Worm (Caenorhabditis elegans) whole organism, L2 larva: ENCODE measurements around the gene F26A1.4.

Experiments used
- F13H6.1 ChIP-seq: sonication (generic microtip); optimal IDR thresholded peaks from 2 replicates; lab custom pipeline; 2016; ENCODE audit warnings: missing genetic modification characterization, missing compliant biosample characterization
- ama-1 ChIP-seq: fragments of 150-350 bp; optimal IDR thresholded peaks from 2 replicates; lab custom pipeline; 2018; ENCODE audit warnings: inconsistent platforms
- crh-2 ChIP-seq: sonication (generic microtip); optimal IDR thresholded peaks from 2 replicates; lab custom pipeline; 2017; ENCODE audit warnings: missing biosample characterization, missing genetic modification characterization
- egl-27 ChIP-seq: sonication (generic microtip); optimal IDR thresholded peaks from 3 replicates; lab custom pipeline; 2017; ENCODE audit warnings: missing biosample characterization, missing genetic modification reagents, missing genetic modification characterization
- lin-13 ChIP-seq: fragments of 150-350 bp; optimal IDR thresholded peaks from 2 replicates; lab custom pipeline; 2014; ENCODE audit warnings: missing biosample characterization, missing genetic modification reagents, missing genetic modification characterization
- lsy-2 ChIP-seq, 2 experiments: fragments of 150-350 bp in 1 of 2; sonication (generic microtip) in 1 of 2; optimal IDR thresholded peaks; 2 replicates each; lab custom pipeline; 2014 to 2017; ENCODE audit warnings: missing biosample characterization in 2 of 2, missing genetic modification characterization in 2 of 2
- nhr-10 ChIP-seq: sonication (generic microtip); optimal IDR thresholded peaks from 2 replicates; lab custom pipeline; 2017; ENCODE audit warnings: missing biosample characterization, missing genetic modification characterization
- nhr-11 ChIP-seq: fragments of 150-350 bp; optimal IDR thresholded peaks from 2 replicates; lab custom pipeline; 2014; ENCODE audit warnings: missing biosample characterization, missing genetic modification characterization
- nhr-23 ChIP-seq: fragments of 150-350 bp; optimal IDR thresholded peaks from 2 replicates; lab custom pipeline; 2014; ENCODE audit warnings: missing biosample characterization, missing genetic modification reagents, missing genetic modification characterization
- nhr-237 ChIP-seq: fragments of 150-350 bp; optimal IDR thresholded peaks from 2 replicates; lab custom pipeline; 2014; ENCODE audit warnings: missing biosample characterization, missing genetic modification characterization
- nhr-77 ChIP-seq: fragments of 150-350 bp; optimal IDR thresholded peaks from 2 replicates; lab custom pipeline; 2014; ENCODE audit warnings: missing biosample characterization, missing genetic modification characterization
- skn-1 ChIP-seq: sonication (generic microtip); optimal IDR thresholded peaks from 2 replicates; lab custom pipeline; 2017; ENCODE audit warnings: missing biosample characterization, missing genetic modification characterization
- unc-39 ChIP-seq: fragments of 150-350 bp; optimal IDR thresholded peaks from 2 replicates; lab custom pipeline; 2014; ENCODE audit warnings: missing biosample characterization, missing genetic modification characterization
- unc-62 ChIP-seq: fragments of 150-350 bp; optimal IDR thresholded peaks from 2 replicates; lab custom pipeline; 2014; ENCODE audit warnings: missing biosample characterization, missing genetic modification reagents, missing genetic modification characterization

DNA sequence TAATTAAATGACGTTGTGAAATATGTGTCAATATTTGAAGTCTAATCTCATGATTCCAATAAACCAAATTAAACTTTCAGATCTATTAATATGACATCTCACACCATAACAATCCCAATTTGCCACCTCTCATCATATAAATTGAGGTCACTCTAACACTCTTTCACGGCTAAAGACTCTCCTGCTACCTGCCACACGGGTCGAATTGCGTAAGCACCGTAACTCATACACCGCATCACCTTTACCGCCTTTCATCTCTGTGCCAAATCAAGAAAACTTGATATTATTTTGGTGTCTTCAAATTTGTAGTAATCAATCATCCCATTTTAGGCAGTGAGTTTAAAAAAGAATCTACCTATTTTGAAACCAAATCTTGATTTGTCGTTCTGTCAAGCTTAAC lies 11.0 kb upstream of the F26A1.4 start:
- TF ChIP-seq ama-1: no peak
- TF ChIP-seq lin-13 (GFP tag; lab: Kevin White, UChicago): no peak
- TF ChIP-seq nhr-77: no peak
- TF ChIP-seq egl-27 (tag; lab: Kevin White, UChicago): no peak
- no peak for TF ChIP-seq unc-39 (tag; lab: Kevin White, UChicago)
- no peak for TF ChIP-seq nhr-11 (tag; lab: Kevin White, UChicago)
- TF ChIP-seq nhr-23 (tag; lab: Kevin White, UChicago): no peak
- no peak for TF ChIP-seq skn-1
- TF ChIP-seq unc-62: no peak
- no peak for TF ChIP-seq lsy-2 (tag; optimal IDR thresholded peaks at IDR 0.05; lab: Kevin White, UChicago)
- TF ChIP-seq nhr-10 (tag; lab: Kevin White, UChicago): no peak
- no peak for TF ChIP-seq F13H6.1 (tag; lab: Kevin White, UChicago)
- no peak for TF ChIP-seq nhr-237 (tag; lab: Kevin White, UChicago)
- no peak for TF ChIP-seq crh-2
